Fruit fly (Drosophila melanogaster) whole organism, wandering third instar larva: ENCODE results near the gene CG31909.

ENCODE experiments used
- Abd-B ChIP-seq: fragments of >200 bp; optimal IDR thresholded peaks from 2 replicates; lab custom pipeline; 2017; ENCODE audit warnings: missing biosample characterization, missing genetic modification characterization
- CG32264 ChIP-seq: fragments of 200-800 bp; sonication (Bioruptor generic); optimal IDR thresholded peaks from 2 replicates; lab custom pipeline; 2016; ENCODE audit warnings: missing biosample characterization, missing genetic modification characterization
- CrebA ChIP-seq: fragments of 200-800 bp; sonication (Bioruptor generic); optimal IDR thresholded peaks from 2 replicates; lab custom pipeline; 2016; ENCODE audit warnings: missing biosample characterization, mild to moderate bottlenecking, missing genetic modification characterization, borderline replicate concordance
- Dfd ChIP-seq: fragments of >200 bp; optimal IDR thresholded peaks from 2 replicates; lab custom pipeline; 2017; ENCODE audit warnings: missing biosample characterization, missing genetic modification characterization
- Dif ChIP-seq: fragments of 200-275, 200-300 bp; sonication (Bioruptor generic); optimal IDR thresholded peaks from 2 replicates; lab custom pipeline; 2018; ENCODE audit warnings: missing biosample characterization, missing genetic modification characterization; ENCODE audit not compliant: partially characterized antibody
- GATAd ChIP-seq: sonication (Bioruptor generic); optimal IDR thresholded peaks from 2 replicates; lab custom pipeline; 2016; ENCODE audit warnings: missing biosample characterization, missing genetic modification characterization
- HLH106 ChIP-seq: fragments of 200-800 bp; optimal IDR thresholded peaks from 3 replicates; lab custom pipeline; 2019; ENCODE audit warnings: missing biosample characterization, mild to moderate bottlenecking, missing genetic modification characterization, moderate library complexity
- Hr78 ChIP-seq: fragments of >200 bp; optimal IDR thresholded peaks from 2 replicates; lab custom pipeline; 2017; ENCODE audit warnings: missing biosample characterization, missing genetic modification characterization
- Jra ChIP-seq: sonication (Bioruptor generic); optimal IDR thresholded peaks from 2 replicates; lab custom pipeline; 2016; ENCODE audit warnings: missing biosample characterization, missing genetic modification characterization
- Mio ChIP-seq: sonication (Bioruptor generic); optimal IDR thresholded peaks from 2 replicates; lab custom pipeline; 2016; ENCODE audit warnings: missing biosample characterization, missing genetic modification characterization
- Myc ChIP-seq: fragments of >200 bp; optimal IDR thresholded peaks from 2 replicates; lab custom pipeline; 2017
- OdsH ChIP-seq: fragments of 200-800 bp; sonication (Bioruptor generic); optimal IDR thresholded peaks from 2 replicates; lab custom pipeline; 2016; ENCODE audit warnings: missing biosample characterization, mild to moderate bottlenecking, missing genetic modification characterization
- Rel ChIP-seq, 2 experiments: fragments of 200-800 bp; sonication (Bioruptor generic) in 1 of 2; optimal IDR thresholded peaks; 2 replicates in 1 of 2; 3 replicates in 1 of 2; lab custom pipeline; 2016 to 2019; ENCODE audit warnings: mild to moderate bottlenecking in 2 of 2, missing biosample characterization in 2 of 2, missing genetic modification characterization in 2 of 2, moderate library complexity in 1 of 2
- Sp1 ChIP-seq: fragments of 200-800 bp; sonication (Bioruptor generic); optimal IDR thresholded peaks from 3 replicates; lab custom pipeline; 2019; ENCODE audit warnings: missing biosample characterization, mild to moderate bottlenecking, missing genetic modification characterization, moderate library complexity
- Vsx2 ChIP-seq: fragments of 200-300, 225-300 bp; sonication (Bioruptor generic); optimal IDR thresholded peaks from 2 replicates; lab custom pipeline; 2018; ENCODE audit warnings: missing biosample characterization, missing genetic modification characterization; ENCODE audit not compliant: partially characterized antibody
- brk ChIP-seq: fragments of 200-800 bp; sonication (Bioruptor generic); optimal IDR thresholded peaks from 2 replicates; lab custom pipeline; 2016; ENCODE audit warnings: missing biosample characterization, mild to moderate bottlenecking, missing genetic modification characterization
- dl ChIP-seq, 2 experiments: fragments of 175-275, 200-275 bp in 1 of 2; fragments of 200-275 bp in 1 of 2; sonication (Bioruptor generic); optimal IDR thresholded peaks; lab custom pipeline; 2018; ENCODE audit warnings: mild to moderate bottlenecking in 2 of 2, missing biosample characterization in 2 of 2, missing genetic modification characterization in 2 of 2, moderate library complexity in 2 of 2; ENCODE audit not compliant: partially characterized antibody in 2 of 2, insufficient read depth in 1 of 2
- dmrt93B ChIP-seq: fragments of 200-800 bp; sonication (Bioruptor generic); optimal IDR thresholded peaks from 2 replicates; lab custom pipeline; 2018; ENCODE audit warnings: missing biosample characterization, mild to moderate bottlenecking, missing genetic modification characterization
- dsf ChIP-seq: sonication (Bioruptor generic); optimal IDR thresholded peaks from 2 replicates; lab custom pipeline; 2016; ENCODE audit warnings: missing biosample characterization, missing genetic modification characterization, borderline replicate concordance
- foxo ChIP-seq, 2 experiments: fragments of 200-800 bp; sonication (Bioruptor generic); optimal IDR thresholded peaks; 2 replicates in 1 of 2; 3 replicates in 1 of 2; lab custom pipeline; 2016 to 2017; ENCODE audit warnings: missing biosample characterization in 2 of 2, missing genetic modification characterization in 2 of 2
- fru ChIP-seq: fragments of 200-800 bp; sonication (Bioruptor generic); optimal IDR thresholded peaks from 3 replicates; lab custom pipeline; 2016; ENCODE audit warnings: missing biosample characterization, mild to moderate bottlenecking, missing genetic modification characterization
- h ChIP-seq: fragments of 200-800 bp; sonication (Bioruptor generic); optimal IDR thresholded peaks from 3 replicates; lab custom pipeline; 2016; ENCODE audit warnings: missing biosample characterization, mild to moderate bottlenecking, missing genetic modification characterization
- jim ChIP-seq: fragments of 175-275, 200-325 bp; sonication (Bioruptor generic); optimal IDR thresholded peaks from 2 replicates; lab custom pipeline; 2016; ENCODE audit warnings: missing biosample characterization, mild to moderate bottlenecking, missing genetic modification characterization
- pan ChIP-seq: fragments of >200 bp; optimal IDR thresholded peaks from 2 replicates; lab custom pipeline; 2017
- psq ChIP-seq: fragments of 200-800 bp; sonication (Bioruptor generic); optimal IDR thresholded peaks from 3 replicates; lab custom pipeline; 2017; ENCODE audit warnings: missing biosample characterization, mild to moderate bottlenecking, missing genetic modification characterization, moderate library complexity
- rgr ChIP-seq: fragments of 200-800 bp; sonication (Bioruptor generic); optimal IDR thresholded peaks from 3 replicates; lab custom pipeline; 2016; ENCODE audit warnings: missing biosample characterization, mild to moderate bottlenecking, missing genetic modification characterization
- sage ChIP-seq: fragments of 200-800 bp; sonication (Bioruptor generic); optimal IDR thresholded peaks from 2 replicates; lab custom pipeline; 2016; ENCODE audit warnings: missing biosample characterization, mild to moderate bottlenecking, missing genetic modification characterization
- sv ChIP-seq: fragments of 200-800 bp; sonication (Bioruptor generic); optimal IDR thresholded peaks from 3 replicates; lab custom pipeline; 2016; ENCODE audit warnings: missing biosample characterization, missing genetic modification characterization
- usp ChIP-seq: fragments of >200 bp; optimal IDR thresholded peaks from 2 replicates; lab custom pipeline; 2017; ENCODE audit warnings: missing biosample characterization, missing genetic modification characterization

The CG31909 gene

dm6 chr2L:7239310-7239709 lies 18.0 kb upstream of the CG31909 start (continued):
- TF ChIP-seq HLH106 (tag; lab: Kevin White, UChicago) (peak; percentile 5), Myc (lab: Kevin White, UChicago) (no peak), sage (GFP tag; lab: Kevin White, UChicago) (peak; percentile 68), rgr (peak; percentile 89), OdsH (peak; percentile 92), dl (GFP tag; optimal IDR thresholded peaks at IDR 0.05; lab: Kevin White, UChicago; ENCODE audit: insufficient read depth in 1 of 2, partially characterized antibody in 2 of 2) (peak in 1 of 2 experiments; percentile 0), Abd-B (GFP tag; lab: Kevin White, UChicago) (no peak)

- TF ChIP-seq Sp1 (GFP tag; lab: Kevin White, UChicago) (no peak), brk (GFP tag; lab: Kevin White, UChicago) (no peak), Mio (GFP tag; lab: Kevin White, UChicago) (no peak), Dfd (GFP tag; lab: Kevin White, UChicago) (no peak), Jra (GFP tag; lab: Kevin White, UChicago) (no peak), psq (no peak), GATAd (GFP tag; lab: Kevin White, UChicago) (no peak), Myc (lab: Kevin White, UChicago) (no peak), usp (GFP tag; lab: Kevin White, UChicago) (no peak), Hr78 (no peak), h (GFP tag; lab: Kevin White, UChicago) (no peak), dsf (no peak), sv (GFP tag; lab: Kevin White, UChicago) (no peak)
- TF ChIP-seq, all 38 proteins: peak for 0
These were observed 17.0 kb upstream of the CG31909 start for dm6 chr2L:7240311-7240710.

- TF ChIP-seq dsf (no peak), CrebA (GFP tag; lab: Kevin White, UChicago) (no peak), Vsx2 (GFP tag; lab: Kevin White, UChicago) (no peak), pan (no peak), fru (no peak), CG32264 (GFP tag; lab: Kevin White, UChicago) (no peak), OdsH (no peak), dmrt93B (no peak), h (GFP tag; lab: Kevin White, UChicago) (no peak), Jra (GFP tag; lab: Kevin White, UChicago) (no peak), foxo (GFP tag; optimal IDR thresholded peaks at IDR 0.05; lab: Kevin White, UChicago) (no peak), Dif (GFP tag; lab: Kevin White, UChicago) (no peak)
- TF ChIP-seq, all 38 proteins: peak for 0
These were observed 16.3 kb upstream of the CG31909 start for dm6 chr2L:7240964-7241363.

- no peak for TF ChIP-seq dl (GFP tag; optimal IDR thresholded peaks at IDR 0.05; lab: Kevin White, UChicago; ENCODE audit: insufficient read depth in 1 of 2, partially characterized antibody in 2 of 2)
- TF ChIP-seq Rel (GFP tag; optimal IDR thresholded peaks at IDR 0.05; lab: Kevin White, UChicago): no peak
- peak; percentile 89 for TF ChIP-seq Rel (tag; optimal IDR thresholded peaks at IDR 0.05; lab: Kevin White, UChicago)
- TF ChIP-seq jim (GFP tag; lab: Kevin White, UChicago): no peak
- TF ChIP-seq, all 38 proteins: peak for 1
These were observed 15.8 kb upstream of the CG31909 start for dm6 chr2L:7241499-7241898.

dm6 chr2L:7242240-7242793 lies 15.0 kb upstream of the CG31909 start:
- no peak for TF ChIP-seq dl (GFP tag; optimal IDR thresholded peaks at IDR 0.05; lab: Kevin White, UChicago; ENCODE audit: insufficient read depth in 1 of 2, partially characterized antibody in 2 of 2)
- peak; percentile 3 for TF ChIP-seq fru
- peak; percentile 46 for TF ChIP-seq h (GFP tag; lab: Kevin White, UChicago)

- TF ChIP-seq h (GFP tag; lab: Kevin White, UChicago): no peak
- no peak for TF ChIP-seq GATAd (GFP tag; lab: Kevin White, UChicago)
These were observed 9.2 kb upstream of the CG31909 start for dm6 chr2L:7248114-7248513.
